Fruit fly (Drosophila melanogaster): Measurements from ENCODE around the gene Cp15.

The Cp15 gene

dm6 chr3L:8682551-8683375, 45.5 kb upstream of the Cp15 start (continued):
- TF ChIP-seq CG13296 (GFP tag; optimal IDR thresholded peaks at IDR 0.05) (no peak), Drgx (GFP tag; IDR thresholded peaks at IDR 0.05) (no peak), tll (GFP tag; optimal IDR thresholded peaks at IDR 0.05) (no peak), gsb (GFP tag; IDR thresholded peaks at IDR 0.05) (no peak), gfzf (GFP tag; optimal IDR thresholded peaks at IDR 0.05) (no peak), CG43689 (GFP tag; IDR thresholded peaks at IDR 0.05) (no peak), CG8281 (tag; optimal IDR thresholded peaks at IDR 0.05) (peak; percentile 12), zen (tag; optimal IDR thresholded peaks at IDR 0.05) (no peak), Sin3A (optimal IDR thresholded peaks at IDR 0.05) (no peak), ash1 (GFP tag; optimal IDR thresholded peaks at IDR 0.05) (no peak), kni (GFP tag; optimal IDR thresholded peaks at IDR 0.05) (no peak), CG11696 (GFP tag; IDR thresholded peaks at IDR 0.05) (peak; percentile 42; the same call in 1 of the 2 replicates), crc (GFP tag; optimal IDR thresholded peaks at IDR 0.05) (no peak), ftz-f1 (GFP tag; optimal IDR thresholded peaks at IDR 0.05) (no peak), Camta (GFP tag; optimal IDR thresholded peaks at IDR 0.05) (no peak), CG11504 (tag; optimal IDR thresholded peaks at IDR 0.05) (peak; percentile 3), CG5953 (GFP tag; IDR thresholded peaks at IDR 0.05) (no peak), CG15514 (GFP tag; optimal IDR thresholded peaks at IDR 0.05) (no peak), CG9215 (GFP tag; IDR thresholded peaks at IDR 0.05) (no peak), al (GFP tag; IDR thresholded peaks at IDR 0.05) (no peak), CG12219 (GFP tag; optimal IDR thresholded peaks at IDR 0.05) (no peak), CG12236 (GFP tag; optimal IDR thresholded peaks at IDR 0.05) (no peak), Sox102F (GFP tag; optimal IDR thresholded peaks at IDR 0.05) (peak; percentile 7), wdn (GFP tag; IDR thresholded peaks at IDR 0.05) (no peak), CG32532 (GFP tag; IDR thresholded peaks at IDR 0.05) (peak; percentile 18; the same call in 1 of the 2 replicates), mam (GFP tag; optimal IDR thresholded peaks at IDR 0.05) (no peak), CoRest (tag; optimal IDR thresholded peaks at IDR 0.05) (no peak), rib (GFP tag; IDR thresholded peaks at IDR 0.05) (no peak), CG2712 (tag; optimal IDR thresholded peaks at IDR 0.05) (peak; percentile 20), Fer2 (tag; optimal IDR thresholded peaks at IDR 0.05) (no peak), chinmo (GFP tag; IDR thresholded peaks at IDR 0.05; ENCODE audit: partially characterized antibody) (peak; percentile 69; the same call in 2 of the 4 replicates), CG3065 (GFP tag; optimal IDR thresholded peaks at IDR 0.05) (no peak), CG16863 (GFP tag; optimal IDR thresholded peaks at IDR 0.05) (no peak), CG2116 (GFP tag; optimal IDR thresholded peaks at IDR 0.05) (no peak), Eip74EF (GFP tag; optimal IDR thresholded peaks at IDR 0.05) (no peak), CG8290 (GFP tag; optimal IDR thresholded peaks at IDR 0.05) (no peak), CG8290 (tag; optimal IDR thresholded peaks at IDR 0.05) (peak in 1 of 2 experiments; percentile 63), CG12769 (tag; optimal IDR thresholded peaks at IDR 0.05) (peak; percentile 80), Ada2b (GFP tag; IDR thresholded peaks at IDR 0.05) (peak; percentile 34; the same call in 1 of the 2 replicates), CG13624 (GFP tag; optimal IDR thresholded peaks at IDR 0.05) (peak; percentile 29), vnd (GFP tag; IDR thresholded peaks at IDR 0.05; ENCODE audit: partially characterized antibody) (0 out of 3 replicates have a peak, but pooled peaks have one; percentile 35), CG10543 (GFP tag; optimal IDR thresholded peaks at IDR 0.05) (peak; percentile 7), Bdp1 (GFP tag; optimal IDR thresholded peaks at IDR 0.05) (no peak), CG12744 (GFP tag; optimal IDR thresholded peaks at IDR 0.05) (no peak), Xrp1 (GFP tag; IDR thresholded peaks at IDR 0.05) (peak; percentile 25; the same call in 1 of the 2 replicates), NfI (GFP tag; optimal IDR thresholded peaks at IDR 0.05) (no peak), CG34376 (GFP tag; optimal IDR thresholded peaks at IDR 0.05) (peak; percentile 28), Dll (GFP tag; IDR thresholded peaks at IDR 0.05; ENCODE audit: partially characterized antibody) (no peak), onecut (GFP tag; IDR thresholded peaks at IDR 0.05) (no peak)

Measured in whole organism, embryonic.